Worm (Caenorhabditis elegans) whole organism, L1 larva: ENCODE data around the gene cog-1.

Source experiments
- hlh-4 ChIP-seq: sonication (generic microtip); optimal IDR thresholded peaks from 2 replicates; lab custom pipeline; 2016; ENCODE audit warnings: mild to moderate bottlenecking, missing genetic modification characterization, missing compliant biosample characterization
- lir-3 ChIP-seq: sonication (generic microtip); optimal IDR thresholded peaks from 2 replicates; lab custom pipeline; 2016; ENCODE audit warnings: mild to moderate bottlenecking, missing genetic modification characterization, moderate library complexity, missing compliant biosample characterization; ENCODE audit not compliant: poor library complexity
- nhr-12 ChIP-seq: sonication (generic microtip); optimal IDR thresholded peaks from 2 replicates; lab custom pipeline; 2017; ENCODE audit warnings: missing biosample characterization, missing genetic modification characterization
- snu-23 ChIP-seq: sonication (generic microtip); optimal IDR thresholded peaks from 2 replicates; lab custom pipeline; 2016; ENCODE audit warnings: missing genetic modification characterization, missing compliant biosample characterization
- unc-130 ChIP-seq: fragments of 150-350 bp; optimal IDR thresholded peaks from 2 replicates; lab custom pipeline; 2017; ENCODE audit warnings: missing biosample characterization, missing genetic modification characterization, inconsistent platforms
- unc-86 ChIP-seq: sonication (generic microtip); optimal IDR thresholded peaks from 2 replicates; lab custom pipeline; 2016; ENCODE audit warnings: missing genetic modification characterization, missing compliant biosample characterization

DNA sequence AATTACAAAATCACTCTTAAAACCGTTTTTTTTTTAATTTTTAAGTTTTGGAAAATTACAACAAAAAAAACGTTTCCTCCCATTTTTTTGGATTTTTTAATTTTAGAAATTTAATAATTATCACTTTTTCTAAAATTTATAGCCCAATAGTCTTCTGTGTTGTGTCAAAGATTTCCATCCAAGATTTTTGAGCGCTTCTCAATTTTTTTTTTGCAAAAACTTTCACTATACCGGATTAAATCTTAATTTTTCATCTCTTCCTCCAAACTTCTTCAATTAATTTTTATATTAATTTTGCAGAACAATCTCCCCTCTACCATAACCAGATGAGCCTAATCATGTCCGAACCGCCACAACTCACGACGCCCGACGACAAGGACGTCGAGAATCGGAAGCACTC lies at the start of gene cog-1:
- TF ChIP-seq lir-3 (tag; lab: Kevin White, UChicago), result no peak
- no peak for TF ChIP-seq unc-86 (tag; lab: Kevin White, UChicago)
- TF ChIP-seq unc-130 (tag; lab: Kevin White, UChicago), result no peak
- TF ChIP-seq hlh-4 (tag; lab: Kevin White, UChicago), result no peak
- TF ChIP-seq nhr-12 (tag; lab: Kevin White, UChicago), result no peak
- no peak for TF ChIP-seq snu-23
